Worm (Caenorhabditis elegans): ENCODE measurements around the gene sri-29.

- TF ChIP-seq ztf-11 (tag; optimal IDR thresholded peaks at IDR 0.05) (no peak), ces-1 (GFP tag; optimal IDR thresholded peaks at IDR 0.05) (no peak), elt-3 (tag; optimal IDR thresholded peaks at IDR 0.05) (no peak), ceh-83 (GFP tag; optimal IDR thresholded peaks at IDR 0.05) (no peak), drap-1 (GFP tag; optimal IDR thresholded peaks at IDR 0.05) (no peak), nhr-237 (tag; optimal IDR thresholded peaks at IDR 0.05) (no peak)
These were observed 29.8 kb upstream of the sri-29 start, which contains the start of gene C41H7.2 for ce11 chrII:3014196-3014849.

Measured in whole organism, mixed stage, embryonic.